Fruit fly (Drosophila melanogaster): ENCODE results near the gene CG14292.
A peak's percentile ranks its signal among the peaks of the same experiment; 100 is the strongest.

CG14292 gene

dm6 chr3R:18910923-18911322 lies 5.5 kb upstream of the CG14292 start (continued):
- TF ChIP-seq grau (tag; optimal IDR thresholded peaks at IDR 0.05) (peak; percentile 28), HmgZ (tag; optimal IDR thresholded peaks at IDR 0.05) (peak; percentile 9), exex (tag; optimal IDR thresholded peaks at IDR 0.05) (peak; percentile 63), Hr51 (GFP tag; optimal IDR thresholded peaks at IDR 0.05) (no peak), Abd-B (GFP tag; optimal IDR thresholded peaks at IDR 0.05) (no peak), gsb-n (tag; optimal IDR thresholded peaks at IDR 0.05) (no peak), Atf-2 (GFP tag; optimal IDR thresholded peaks at IDR 0.05) (no peak), gt (GFP tag; IDR thresholded peaks at IDR 0.05) (no peak), crc (GFP tag; optimal IDR thresholded peaks at IDR 0.05) (no peak), GATAe (GFP tag; conservative IDR thresholded peaks at IDR 0.05) (peak; percentile 35; the same call in 1 of the 2 replicates), CG2678 (tag; optimal IDR thresholded peaks at IDR 0.05) (peak; percentile 56), cad (GFP tag; optimal IDR thresholded peaks at IDR 0.05) (no peak), CG12391 (tag; optimal IDR thresholded peaks at IDR 0.05) (peak; percentile 16), Meics (GFP tag; optimal IDR thresholded peaks at IDR 0.05) (peak; percentile 40), Hand (GFP tag; optimal IDR thresholded peaks at IDR 0.05) (peak; percentile 49)

DNA sequence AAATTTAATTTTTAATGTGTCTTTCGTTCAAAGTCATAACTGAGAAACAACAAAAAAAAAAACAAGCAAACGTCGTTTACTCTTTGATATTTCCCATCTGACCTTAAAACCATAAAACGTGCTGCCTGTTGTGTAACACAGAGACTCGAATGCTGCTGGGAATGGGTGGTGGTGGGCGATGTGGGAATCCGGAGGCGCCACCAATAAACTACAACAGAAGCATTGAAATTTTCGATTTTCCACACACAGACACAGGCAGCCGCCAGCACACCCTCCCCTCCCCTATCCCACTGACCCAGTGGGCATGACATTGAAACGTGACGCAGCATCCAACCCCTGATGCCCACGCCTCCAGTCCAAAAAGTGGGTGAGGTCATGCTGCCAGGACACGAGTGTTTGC lies 4.9 kb upstream of the CG14292 start:
- peak; percentile 11 for TF ChIP-seq abd-A (tag; optimal IDR thresholded peaks at IDR 0.05)
- no peak for TF ChIP-seq Doc2 (GFP tag; IDR thresholded peaks at IDR 0.05)
- TF ChIP-seq Med (GFP tag): peak; percentile 13
- TF ChIP-seq CG7987 (GFP tag; optimal IDR thresholded peaks at IDR 0.05): peak; percentile 30
- peak; percentile 24 for TF ChIP-seq CG11504 (tag; optimal IDR thresholded peaks at IDR 0.05)
- 0 out of 2 replicates have a peak, but pooled peaks have one; percentile 13 for TF ChIP-seq Rfx (GFP tag; IDR thresholded peaks at IDR 0.05)
- peak; percentile 64 for TF ChIP-seq onecut (GFP tag; IDR thresholded peaks at IDR 0.05)
- no peak for TF ChIP-seq CG8290 (GFP tag; optimal IDR thresholded peaks at IDR 0.05)
- TF ChIP-seq CG8290 (tag; optimal IDR thresholded peaks at IDR 0.05): peak in 1 of 2 experiments; percentile 21
- no peak for TF ChIP-seq CG17802 (tag; optimal IDR thresholded peaks at IDR 0.05)
- no peak for TF ChIP-seq repo (GFP tag; optimal IDR thresholded peaks at IDR 0.05)
- peak; percentile 84 for TF ChIP-seq crol (GFP tag; IDR thresholded peaks at IDR 0.05)
- no peak for TF ChIP-seq CG30020 (tag; optimal IDR thresholded peaks at IDR 0.05)
- TF ChIP-seq cwo (GFP tag; optimal IDR thresholded peaks at IDR 0.05): peak; percentile 61
- peak; percentile 49 for TF ChIP-seq ftz-f1 (GFP tag; optimal IDR thresholded peaks at IDR 0.05)
- TF ChIP-seq Dad (GFP tag; optimal IDR thresholded peaks at IDR 0.05): no peak
- TF ChIP-seq BEAF-32 (GFP tag; optimal IDR thresholded peaks at IDR 0.05): no peak
- no peak for TF ChIP-seq CG13775 (GFP tag; optimal IDR thresholded peaks at IDR 0.05)
- TF ChIP-seq Pdp1 (GFP tag; optimal IDR thresholded peaks at IDR 0.05): peak in 1 of 2 experiments; percentile 89
- no peak for TF ChIP-seq HLH3B (GFP tag; IDR thresholded peaks at IDR 0.05)
- no peak for TF ChIP-seq da (GFP tag; optimal IDR thresholded peaks at IDR 0.05)
- no peak for TF ChIP-seq trh (GFP tag; optimal IDR thresholded peaks at IDR 0.05)
- peak; percentile 20 for TF ChIP-seq nerfin-1 (tag; optimal IDR thresholded peaks at IDR 0.05)
- TF ChIP-seq Atf6 (GFP tag; IDR thresholded peaks at IDR 0.05): 0 out of 2 replicates have a peak, but pooled peaks have one; percentile 7
- no peak for TF ChIP-seq CG34376 (GFP tag; optimal IDR thresholded peaks at IDR 0.05)
- no peak for TF ChIP-seq CG15479 (GFP tag; optimal IDR thresholded peaks at IDR 0.05)
- no peak for TF ChIP-seq schlank (tag; optimal IDR thresholded peaks at IDR 0.05)
- TF ChIP-seq ttk (GFP tag; IDR thresholded peaks at IDR 0.05): peak; percentile 33; the same call in 1 of the 2 replicates
- TF ChIP-seq CG32772 (GFP tag; IDR thresholded peaks at IDR 0.05): no peak
- no peak for TF ChIP-seq Atf3 (GFP tag; optimal IDR thresholded peaks at IDR 0.05)
- 0 out of 2 replicates have a peak, but pooled peaks have one; percentile 18 for TF ChIP-seq CG17328 (GFP tag; IDR thresholded peaks at IDR 0.05)
- peak; percentile 4 for TF ChIP-seq cg (GFP tag; optimal IDR thresholded peaks at IDR 0.05)
- no peak for TF ChIP-seq CG34224 (GFP tag; IDR thresholded peaks at IDR 0.05; ENCODE audit: partially characterized antibody)
- no peak for TF ChIP-seq Deaf1 (tag; optimal IDR thresholded peaks at IDR 0.05)
- no peak for TF ChIP-seq CG14965 (GFP tag; optimal IDR thresholded peaks at IDR 0.05; ENCODE audit: borderline replicate concordance)
